Worm (Caenorhabditis elegans) whole organism, midembryonic: ENCODE results near the gene srw-124.

Experiments
- flt-1 ChIP-seq: fragments of 200-800 bp; sonication (Bioruptor generic); IDR thresholded peaks from 2 replicates; pipeline ENCODE4 v1.3.6; 2022; ENCODE audit warnings: missing genetic modification characterization, missing compliant biosample characterization
- klf-2 ChIP-seq: fragments of 200-800 bp; sonication (Bioruptor generic); conservative IDR thresholded peaks from 2 replicates; pipeline ENCODE4 v1.3.6; 2022; ENCODE audit warnings: missing genetic modification reagents, missing genetic modification characterization, missing compliant biosample characterization
- ref-1 ChIP-seq: fragments of 200-800 bp; sonication (Bioruptor generic); conservative IDR thresholded peaks from 2 replicates; pipeline ENCODE4 v1.3.6; 2022; ENCODE audit warnings: missing genetic modification reagents, missing genetic modification characterization, missing compliant biosample characterization

- TF ChIP-seq flt-1 (GFP tag; lab: Robert Waterston, UW) (no peak), ref-1 (GFP tag; lab: Robert Waterston, UW) (no peak), klf-2 (GFP tag; lab: Robert Waterston, UW) (no peak)
Measured at ce11 chrV:2934075-2934474, 42.3 kb upstream of the srw-124 start, which contains the start of gene srh-247.
